Worm (Caenorhabditis elegans): ENCODE results near the gene fln-2.

DNA sequence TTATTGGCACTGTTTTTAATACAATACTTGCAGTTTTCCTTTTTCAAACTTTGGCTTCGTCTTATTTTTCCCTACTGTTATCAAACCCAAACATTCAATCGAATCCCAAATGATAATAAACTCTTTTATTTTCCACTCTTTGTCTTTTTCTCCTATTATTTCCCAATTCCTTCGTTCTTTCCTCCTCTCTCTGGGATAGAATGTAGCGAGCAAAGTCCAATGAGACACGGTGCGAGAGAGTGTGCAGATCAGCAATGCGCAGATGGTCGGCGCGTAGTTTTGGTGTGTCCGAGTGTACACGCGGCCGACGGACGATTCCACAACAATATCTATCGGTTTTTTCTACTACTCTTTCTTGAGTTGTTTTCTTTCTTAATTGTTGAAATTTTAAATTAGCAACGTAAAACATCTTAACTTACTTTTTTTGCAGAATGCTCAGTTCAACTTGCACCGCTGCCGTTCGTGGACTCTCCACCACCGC is 33.5 kb downstream of the fln-2 start, which contains the start of gene B0272.3:
- TF ChIP-seq dmd-4 (tag; optimal IDR thresholded peaks at IDR 0.05; ENCODE audit: borderline replicate concordance) (no peak), ama-1 (optimal IDR thresholded peaks at IDR 0.05) (no peak), nhr-232 (tag; optimal IDR thresholded peaks at IDR 0.05) (no peak)
